Fruit fly (Drosophila melanogaster) whole organism, embryonic: ENCODE data around the gene CG46314.

Experiments
- CG10274 ChIP-seq: fragments of 200-800 bp; sonication (Bioruptor generic); optimal IDR thresholded peaks from 3 replicates; lab custom pipeline; 2017; ENCODE audit warnings: missing biosample characterization, mild to moderate bottlenecking, missing genetic modification characterization
- CG11504 ChIP-seq: fragments of 200-800 bp; sonication (Bioruptor generic); optimal IDR thresholded peaks from 3 replicates; lab custom pipeline; 2019; ENCODE audit warnings: missing biosample characterization, mild to moderate bottlenecking, missing genetic modification characterization, moderate library complexity
- CG1233 ChIP-seq: fragments of 200-800 bp; sonication (Bioruptor generic); optimal IDR thresholded peaks from 4 replicates; lab custom pipeline; 2018; ENCODE audit warnings: missing biosample characterization, mild to moderate bottlenecking, missing genetic modification characterization
- CG13775 ChIP-seq: fragments of 200-800 bp; sonication (Bioruptor generic); optimal IDR thresholded peaks from 3 replicates; lab custom pipeline; 2017; ENCODE audit warnings: missing biosample characterization, mild to moderate bottlenecking, missing genetic modification characterization
- CG15696 ChIP-seq: fragments of 200-800 bp; sonication (Bioruptor generic); optimal IDR thresholded peaks from 2 replicates; lab custom pipeline; 2019; ENCODE audit warnings: missing biosample characterization, mild to moderate bottlenecking, missing genetic modification characterization, moderate library complexity
- CG17385 ChIP-seq: fragments of 200-800 bp; sonication (Bioruptor generic); optimal IDR thresholded peaks from 3 replicates; lab custom pipeline; 2018; ENCODE audit warnings: missing biosample characterization, mild to moderate bottlenecking, missing genetic modification characterization
- CG1792 ChIP-seq: fragments of 200-800 bp; sonication (Bioruptor generic); optimal IDR thresholded peaks from 2 replicates; lab custom pipeline; 2016; ENCODE audit warnings: missing biosample characterization, missing genetic modification characterization
- CG4282 ChIP-seq: fragments of 200-800 bp; sonication (Bioruptor generic); optimal IDR thresholded peaks from 2 replicates; lab custom pipeline; 2016; ENCODE audit warnings: missing biosample characterization, missing genetic modification characterization
- CG4328 ChIP-seq: fragments of 200-800 bp; sonication (Bioruptor generic); optimal IDR thresholded peaks from 3 replicates; lab custom pipeline; 2017; ENCODE audit warnings: missing biosample characterization, missing genetic modification reagents, missing genetic modification characterization
- CG5245 ChIP-seq: fragments of 200-800 bp; sonication (Bioruptor generic); optimal IDR thresholded peaks from 3 replicates; lab custom pipeline; 2016; ENCODE audit warnings: missing biosample characterization, missing genetic modification characterization
- CG6689 ChIP-seq: fragments of 200-800 bp; sonication (Bioruptor generic); IDR thresholded peaks from 2 replicates; pipeline ENCODE4 v1.3.6; 2022; ENCODE audit warnings: missing biosample characterization, missing genetic modification characterization
- CG7271 ChIP-seq: fragments of 200-800 bp; sonication (Bioruptor generic); optimal IDR thresholded peaks from 2 replicates; lab custom pipeline; 2018; ENCODE audit warnings: missing biosample characterization, mild to moderate bottlenecking, missing genetic modification characterization, moderate library complexity
- CG8290 ChIP-seq, 3 experiments: fragments of 200-800 bp; sonication (Bioruptor generic); optimal IDR thresholded peaks; 2 replicates each; lab custom pipeline; 2016 to 2019; ENCODE audit warnings: missing biosample characterization in 3 of 3, missing genetic modification characterization in 3 of 3, mild to moderate bottlenecking in 2 of 3, moderate library complexity in 1 of 3
- CHES-1-like ChIP-seq: fragments of 200-800 bp; sonication (Bioruptor generic); optimal IDR thresholded peaks from 2 replicates; lab custom pipeline; 2016; ENCODE audit warnings: missing biosample characterization, missing genetic modification characterization
- CTCF ChIP-seq: fragments of 200-800 bp; sonication (Bioruptor generic); optimal IDR thresholded peaks from 2 replicates; lab custom pipeline; 2017; ENCODE audit warnings: missing biosample characterization, mild to moderate bottlenecking, missing genetic modification characterization, moderate library complexity
- D19A ChIP-seq: fragments of 200-800 bp; optimal IDR thresholded peaks from 3 replicates; lab custom pipeline; 2019; ENCODE audit warnings: missing biosample characterization, mild to moderate bottlenecking, missing genetic modification characterization, moderate library complexity
- Dbx ChIP-seq: fragments of 200-800 bp; sonication (Bioruptor generic); IDR thresholded peaks from 3 replicates; pipeline ENCODE4 v1.3.6; 2022; ENCODE audit warnings: missing biosample characterization, missing genetic modification characterization
- Dfd ChIP-seq, 2 experiments: fragments of >200 bp; optimal IDR thresholded peaks; 2 replicates each; lab custom pipeline; 2017; ENCODE audit warnings: missing biosample characterization in 2 of 2, missing genetic modification characterization in 2 of 2
- Doc3 ChIP-seq: fragments of 200-800 bp; sonication (Bioruptor generic); IDR thresholded peaks from 3 replicates; pipeline ENCODE4 v1.3.6; 2022; ENCODE audit warnings: missing biosample characterization, missing genetic modification characterization; ENCODE audit not compliant: partially characterized antibody
- Dref ChIP-seq: fragments of 200-800 bp; sonication (Bioruptor generic); IDR thresholded peaks from 2 replicates; pipeline ENCODE4 v1.3.6; 2022; ENCODE audit warnings: missing biosample characterization, missing genetic modification characterization
- Ets65A ChIP-seq: fragments of 200-800 bp; sonication (Bioruptor generic); peaks from one replicate; lab custom pipeline; 2016; ENCODE audit warnings: missing biosample characterization, missing genetic modification characterization
- HHEX ChIP-seq: fragments of 200-800 bp; sonication (Bioruptor generic); optimal IDR thresholded peaks from 3 replicates; lab custom pipeline; 2017; ENCODE audit warnings: missing biosample characterization, mild to moderate bottlenecking, missing genetic modification characterization, missing genetic modification reagents
- HLHmδ ChIP-seq: fragments of 200-800 bp; sonication (Bioruptor generic); optimal IDR thresholded peaks from 2 replicates; lab custom pipeline; 2018; ENCODE audit warnings: missing biosample characterization, mild to moderate bottlenecking, missing genetic modification characterization, moderate library complexity
- Hmr ChIP-seq: fragments of 200-800 bp; sonication (Bioruptor generic); optimal IDR thresholded peaks from 3 replicates; lab custom pipeline; 2017; ENCODE audit warnings: mild to moderate bottlenecking, missing biosample characterization, missing genetic modification reagents, missing genetic modification characterization
- Hr3 ChIP-seq: fragments of 200-800 bp; sonication (Bioruptor generic); optimal IDR thresholded peaks from 3 replicates; lab custom pipeline; 2016; ENCODE audit warnings: missing biosample characterization, missing genetic modification characterization
- Hr39 ChIP-seq: fragments of >200 bp; optimal IDR thresholded peaks from 2 replicates; lab custom pipeline; 2017
- Med ChIP-seq: fragments of 200-800 bp; sonication (Bioruptor generic); peaks from one replicate; lab custom pipeline; 2016; ENCODE audit warnings: missing biosample characterization, missing genetic modification characterization, mild to moderate bottlenecking, inconsistent platforms, moderate library complexity
- Oli ChIP-seq: fragments of 200-800 bp; sonication (Bioruptor generic); optimal IDR thresholded peaks from 2 replicates; lab custom pipeline; 2018; ENCODE audit warnings: missing biosample characterization, mild to moderate bottlenecking, missing genetic modification characterization, moderate library complexity
- Side ChIP-seq: fragments of 200-800 bp; sonication (Bioruptor generic); optimal IDR thresholded peaks from 2 replicates; lab custom pipeline; 2016; ENCODE audit warnings: missing biosample characterization, missing genetic modification characterization
- Xrp1 ChIP-seq: fragments of 200-800 bp; sonication (Bioruptor generic); IDR thresholded peaks from 2 replicates; pipeline ENCODE4 v1.3.6; 2022; ENCODE audit warnings: missing biosample characterization, missing genetic modification characterization
- YL-1 ChIP-seq: fragments of 200-800 bp; sonication (Bioruptor generic); optimal IDR thresholded peaks from 3 replicates; lab custom pipeline; 2017; ENCODE audit warnings: missing biosample characterization, mild to moderate bottlenecking, missing genetic modification characterization
- cg ChIP-seq: fragments of 200-800 bp; sonication (Bioruptor generic); optimal IDR thresholded peaks from 3 replicates; lab custom pipeline; 2019; ENCODE audit warnings: missing biosample characterization, mild to moderate bottlenecking, missing genetic modification characterization, moderate library complexity
- crp ChIP-seq, 2 experiments: fragments of 200-800 bp; sonication (Bioruptor generic); optimal IDR thresholded peaks; 2 replicates in 1 of 2; 3 replicates in 1 of 2; lab custom pipeline; 2017; ENCODE audit warnings: missing biosample characterization in 2 of 2, missing genetic modification characterization in 2 of 2, mild to moderate bottlenecking in 1 of 2, moderate library complexity in 1 of 2
- disco-r ChIP-seq: fragments of 200-800 bp; sonication (Bioruptor generic); optimal IDR thresholded peaks from 2 replicates; lab custom pipeline; 2016; ENCODE audit warnings: missing biosample characterization, missing genetic modification characterization
- emc ChIP-seq: fragments of 200-800 bp; sonication (Bioruptor generic); optimal IDR thresholded peaks from 2 replicates; lab custom pipeline; 2016; ENCODE audit warnings: missing biosample characterization, missing genetic modification characterization
- fd96Cb ChIP-seq: fragments of 200-800 bp; sonication (Bioruptor generic); optimal IDR thresholded peaks from 2 replicates; lab custom pipeline; 2018; ENCODE audit warnings: missing biosample characterization, mild to moderate bottlenecking, missing genetic modification characterization, moderate library complexity
- fru ChIP-seq: fragments of >200 bp; optimal IDR thresholded peaks from 2 replicates; lab custom pipeline; 2017
- gfzf ChIP-seq: fragments of 200-800 bp; sonication (Bioruptor generic); optimal IDR thresholded peaks from 2 replicates; lab custom pipeline; 2016; ENCODE audit warnings: missing biosample characterization, mild to moderate bottlenecking, missing genetic modification characterization, moderate library complexity
- grau ChIP-seq: fragments of 200-800 bp; optimal IDR thresholded peaks from 3 replicates; lab custom pipeline; 2019; ENCODE audit warnings: missing biosample characterization, mild to moderate bottlenecking, missing genetic modification characterization, moderate library complexity
- gsb-n ChIP-seq: fragments of 200-800 bp; sonication (Bioruptor generic); optimal IDR thresholded peaks from 3 replicates; lab custom pipeline; 2018; ENCODE audit warnings: missing biosample characterization, mild to moderate bottlenecking, missing genetic modification characterization
- kay ChIP-seq: fragments of 200-800 bp; sonication (Bioruptor generic); optimal IDR thresholded peaks from 2 replicates; lab custom pipeline; 2016; ENCODE audit warnings: missing biosample characterization, missing genetic modification characterization
- nom ChIP-seq: fragments of 200-800 bp; sonication (Bioruptor generic); optimal IDR thresholded peaks from 2 replicates; lab custom pipeline; 2017; ENCODE audit warnings: missing biosample characterization, missing genetic modification characterization, mild to moderate bottlenecking, moderate library complexity, missing genetic modification reagents
- onecut ChIP-seq: fragments of 200-800 bp; sonication (Bioruptor generic); IDR thresholded peaks from 2 replicates; pipeline ENCODE4 v1.3.6; 2022; ENCODE audit warnings: missing biosample characterization, missing genetic modification characterization
- pb ChIP-seq: fragments of 200-800 bp; sonication (Bioruptor generic); optimal IDR thresholded peaks from 3 replicates; lab custom pipeline; 2016; ENCODE audit warnings: missing biosample characterization, missing genetic modification characterization
- pros ChIP-seq: fragments of 200-800 bp; sonication (Bioruptor generic); optimal IDR thresholded peaks from 3 replicates; lab custom pipeline; 2019; ENCODE audit warnings: missing biosample characterization, mild to moderate bottlenecking, missing genetic modification characterization, moderate library complexity
- sob ChIP-seq: fragments of 200-800 bp; sonication (Bioruptor generic); IDR thresholded peaks from 2 replicates; pipeline ENCODE4 v1.3.6; 2022; ENCODE audit warnings: missing biosample characterization, missing genetic modification characterization
- ssp ChIP-seq: fragments of 200-800 bp; sonication (Bioruptor generic); IDR thresholded peaks from 2 replicates; pipeline ENCODE4 v1.3.6; 2022; ENCODE audit warnings: missing biosample characterization, missing genetic modification characterization
- stc ChIP-seq: fragments of 200-800 bp; sonication (Bioruptor generic); IDR thresholded peaks from 2 replicates; pipeline ENCODE4 v1.3.6; 2022; ENCODE audit warnings: missing biosample characterization, missing genetic modification characterization
- ttk ChIP-seq: fragments of 200-800 bp; sonication (Bioruptor generic); IDR thresholded peaks from 2 replicates; pipeline ENCODE4 v2.1.2; 2022; ENCODE audit warnings: missing biosample characterization, missing genetic modification characterization
- vvl ChIP-seq: fragments of 200-800 bp; sonication (Bioruptor generic); IDR thresholded peaks from 2 replicates; pipeline ENCODE4 v1.3.6; 2022; ENCODE audit warnings: missing biosample characterization, missing genetic modification characterization

The CG46314 gene

dm6 chr2L:21309754-21310426, 4.3 kb upstream of the CG46314 start, which contains the start of gene Mondo (continued):
- TF ChIP-seq Side (GFP tag; lab: Kevin White, UChicago) (no peak), Xrp1 (peak; percentile 43), Ets65A (GFP tag; lab: Kevin White, UChicago) (peak; percentile 95), CG4282 (no peak), pb (GFP tag; lab: Kevin White, UChicago) (no peak), CG11504 (tag; lab: Kevin White, UChicago) (peak; percentile 63), CG4328 (GFP tag; lab: Kevin White, UChicago) (peak; percentile 9), Hmr (GFP tag; lab: Kevin White, UChicago) (peak; percentile 2), ssp (GFP tag; lab: Robert Waterston, UW) (peak; percentile 94), CG1233 (GFP tag; lab: Kevin White, UChicago) (peak; percentile 13), YL-1 (GFP tag; lab: Kevin White, UChicago) (no peak), sob (GFP tag; lab: Robert Waterston, UW) (peak; percentile 64), cg (peak; percentile 77), CG15696 (tag; lab: Kevin White, UChicago) (peak; percentile 40), CG8290 (GFP tag; optimal IDR thresholded peaks at IDR 0.05; lab: Kevin White, UChicago) (no peak), CG8290 (tag; optimal IDR thresholded peaks at IDR 0.05; lab: Kevin White, UChicago) (peak in 1 of 2 experiments; percentile 82), CG6689 (GFP tag; lab: Robert Waterston, UW) (peak; percentile 57; the same call in 1 of the 2 replicates), pros (GFP tag; lab: Kevin White, UChicago) (no peak), Dref (GFP tag; lab: Robert Waterston, UW) (no peak), vvl (peak; percentile 42), Dfd (GFP tag; optimal IDR thresholded peaks at IDR 0.05; lab: Kevin White, UChicago) (no peak), CG5245 (GFP tag; lab: Kevin White, UChicago) (no peak), fru (lab: Kevin White, UChicago) (no peak), Hr3 (peak; percentile 59), CHES-1-like (GFP tag; lab: Kevin White, UChicago) (peak; percentile 4), gsb-n (no peak), disco-r (GFP tag; lab: Kevin White, UChicago) (no peak), ttk (GFP tag; lab: Robert Waterston, UW) (no peak; the same call in 1 of the 2 replicates), CG13775 (GFP tag; lab: Kevin White, UChicago) (peak; percentile 32), CG7271 (tag; lab: Kevin White, UChicago) (no peak), stc (peak; percentile 42; the same call in 1 of the 2 replicates), nom (GFP tag; lab: Kevin White, UChicago) (no peak), HLHmδ (no peak), fd96Cb (tag; lab: Kevin White, UChicago) (peak; percentile 36), HHEX (GFP tag; lab: Kevin White, UChicago) (no peak), gfzf (GFP tag; lab: Kevin White, UChicago) (peak; percentile 74), kay (no peak), emc (peak; percentile 5), CG17385 (GFP tag; lab: Kevin White, UChicago) (peak; percentile 34), Oli (tag; lab: Kevin White, UChicago) (peak; percentile 53), grau (peak; percentile 32), D19A (peak; percentile 37), Hr39 (no peak), Doc3 (GFP tag; lab: Robert Waterston, UW) (no peak), CG1792 (no peak), onecut (GFP tag; lab: Robert Waterston, UW) (no peak), Med (peak; percentile 89), CTCF (GFP tag; lab: Kevin White, UChicago) (no peak), crp (GFP tag; optimal IDR thresholded peaks at IDR 0.05; lab: Kevin White, UChicago) (peak in 1 of 2 experiments; percentile 58), Dbx (GFP tag; lab: Robert Waterston, UW) (peak; percentile 13; the same call in 1 of the 3 replicates), CG10274 (GFP tag; lab: Kevin White, UChicago) (no peak)
